Fruit fly (Drosophila melanogaster) whole organism: ENCODE data around the gene strat.

Source experiments
- CG8478 ChIP-seq: fragments of >200 bp; optimal IDR thresholded peaks from 2 replicates; lab custom pipeline; 2018; ENCODE audit warnings: inconsistent platforms
- Dll ChIP-seq: fragments of >200 bp; optimal IDR thresholded peaks from 2 replicates; lab custom pipeline; 2017
- EcR ChIP-seq, 2 experiments: fragments of >200 bp; optimal IDR thresholded peaks; 2 replicates each; lab custom pipeline; 2017; ENCODE audit warnings: missing biosample characterization in 2 of 2, missing genetic modification characterization in 2 of 2, missing genetic modification reagents in 2 of 2
- pan ChIP-seq: fragments of >200 bp; optimal IDR thresholded peaks from 2 replicates; lab custom pipeline; 2017
- psq ChIP-seq: fragments of >200 bp; optimal IDR thresholded peaks from 2 replicates; lab custom pipeline; 2017
- usp ChIP-seq: fragments of >200 bp; optimal IDR thresholded peaks from 2 replicates; lab custom pipeline; 2017; ENCODE audit warnings: missing biosample characterization, missing genetic modification characterization, mixed read lengths

Gene strat

dm6 chr2L:8288087-8288486 is 32.0 kb upstream of the strat start:
- no peak for TF ChIP-seq usp (GFP tag; lab: Kevin White, UChicago)
- no peak for TF ChIP-seq Dll (lab: Kevin White, UChicago)
- no peak for TF ChIP-seq EcR (GFP tag; optimal IDR thresholded peaks at IDR 0.05; lab: Kevin White, UChicago)
- TF ChIP-seq CG8478 (lab: Kevin White, UChicago) = no peak
- TF ChIP-seq pan (lab: Kevin White, UChicago) = no peak
- TF ChIP-seq psq (lab: Kevin White, UChicago) = no peak

- TF ChIP-seq pan (lab: Kevin White, UChicago) = no peak
- no peak for TF ChIP-seq CG8478 (lab: Kevin White, UChicago)
- TF ChIP-seq EcR (GFP tag; optimal IDR thresholded peaks at IDR 0.05; lab: Kevin White, UChicago) = no peak
- no peak for TF ChIP-seq Dll (lab: Kevin White, UChicago)
- TF ChIP-seq usp (GFP tag; lab: Kevin White, UChicago) = no peak
- TF ChIP-seq psq (lab: Kevin White, UChicago) = no peak
Measured at dm6 chr2L:8289352-8290091, 30.6 kb upstream of the strat start.

dm6 chr2L:8290092-8290424 is 30.1 kb upstream of the strat start:
- TF ChIP-seq psq (lab: Kevin White, UChicago) (no peak), usp (GFP tag; lab: Kevin White, UChicago) (no peak), Dll (lab: Kevin White, UChicago) (no peak), EcR (GFP tag; optimal IDR thresholded peaks at IDR 0.05; lab: Kevin White, UChicago) (no peak), CG8478 (lab: Kevin White, UChicago) (no peak), pan (lab: Kevin White, UChicago) (no peak)

- no peak for TF ChIP-seq EcR (GFP tag; optimal IDR thresholded peaks at IDR 0.05; lab: Kevin White, UChicago)
- TF ChIP-seq usp (GFP tag; lab: Kevin White, UChicago) = no peak
- no peak for TF ChIP-seq CG8478 (lab: Kevin White, UChicago)
- TF ChIP-seq pan (lab: Kevin White, UChicago) = no peak
- no peak for TF ChIP-seq Dll (lab: Kevin White, UChicago)
- TF ChIP-seq psq (lab: Kevin White, UChicago) = no peak
Measured at dm6 chr2L:8290653-8291233, 29.4 kb upstream of the strat start.

dm6 chr2L:8292159-8292887 is 27.8 kb upstream of the strat start:
- no peak for TF ChIP-seq CG8478 (lab: Kevin White, UChicago)

dm6 chr2L:8293449-8293848 is 26.7 kb upstream of the strat start:
- no peak for TF ChIP-seq psq (lab: Kevin White, UChicago)
- TF ChIP-seq EcR (GFP tag; optimal IDR thresholded peaks at IDR 0.05; lab: Kevin White, UChicago) = no peak
- TF ChIP-seq Dll (lab: Kevin White, UChicago) = no peak
- TF ChIP-seq CG8478 (lab: Kevin White, UChicago) = no peak
- TF ChIP-seq usp (GFP tag; lab: Kevin White, UChicago) = no peak
- TF ChIP-seq pan (lab: Kevin White, UChicago) = no peak

- TF ChIP-seq Dll (lab: Kevin White, UChicago) = no peak
- no peak for TF ChIP-seq psq (lab: Kevin White, UChicago)
- TF ChIP-seq EcR (GFP tag; optimal IDR thresholded peaks at IDR 0.05; lab: Kevin White, UChicago) = no peak
- no peak for TF ChIP-seq usp (GFP tag; lab: Kevin White, UChicago)
- no peak for TF ChIP-seq CG8478 (lab: Kevin White, UChicago)
- TF ChIP-seq pan (lab: Kevin White, UChicago) = no peak
Measured at dm6 chr2L:8294043-8294442, 26.1 kb upstream of the strat start.

dm6 chr2L:8296395-8296794 is 23.7 kb upstream of the strat start:
- TF ChIP-seq psq (lab: Kevin White, UChicago) (no peak), pan (lab: Kevin White, UChicago) (no peak), CG8478 (lab: Kevin White, UChicago) (no peak), usp (GFP tag; lab: Kevin White, UChicago) (no peak), EcR (GFP tag; optimal IDR thresholded peaks at IDR 0.05; lab: Kevin White, UChicago) (no peak), Dll (lab: Kevin White, UChicago) (no peak)

dm6 chr2L:8297070-8297469 is 23.1 kb upstream of the strat start:
- no peak for TF ChIP-seq Dll (lab: Kevin White, UChicago)
- no peak for TF ChIP-seq CG8478 (lab: Kevin White, UChicago)
- no peak for TF ChIP-seq psq (lab: Kevin White, UChicago)
- TF ChIP-seq EcR (GFP tag; optimal IDR thresholded peaks at IDR 0.05; lab: Kevin White, UChicago) = no peak
- TF ChIP-seq usp (GFP tag; lab: Kevin White, UChicago) = no peak
- no peak for TF ChIP-seq pan (lab: Kevin White, UChicago)

- no peak for TF ChIP-seq CG8478 (lab: Kevin White, UChicago)
- no peak for TF ChIP-seq EcR (GFP tag; optimal IDR thresholded peaks at IDR 0.05; lab: Kevin White, UChicago)
- no peak for TF ChIP-seq Dll (lab: Kevin White, UChicago)
- TF ChIP-seq psq (lab: Kevin White, UChicago) = no peak
- no peak for TF ChIP-seq usp (GFP tag; lab: Kevin White, UChicago)
- TF ChIP-seq pan (lab: Kevin White, UChicago) = no peak
Measured at dm6 chr2L:8299194-8299811, 20.8 kb upstream of the strat start.
